Fruit fly (Drosophila melanogaster): ENCODE results near the gene zld.

The zld gene

dm6 chrX:19717041-19717440, 66.3 kb downstream of the zld start:
- TF ChIP-seq Eip93F (GFP tag; optimal IDR thresholded peaks at IDR 0.05) (no peak), svp (GFP tag) (peak; percentile 17)
